Worm (Caenorhabditis elegans) whole organism, dauer: ENCODE measurements around the gene zim-3.

Experiments
- unc-62 ChIP-seq: sonication (generic microtip); optimal IDR thresholded peaks from 2 replicates; lab custom pipeline; 2017; ENCODE audit warnings: missing biosample characterization, missing genetic modification reagents, missing genetic modification characterization

Gene zim-3

DNA sequence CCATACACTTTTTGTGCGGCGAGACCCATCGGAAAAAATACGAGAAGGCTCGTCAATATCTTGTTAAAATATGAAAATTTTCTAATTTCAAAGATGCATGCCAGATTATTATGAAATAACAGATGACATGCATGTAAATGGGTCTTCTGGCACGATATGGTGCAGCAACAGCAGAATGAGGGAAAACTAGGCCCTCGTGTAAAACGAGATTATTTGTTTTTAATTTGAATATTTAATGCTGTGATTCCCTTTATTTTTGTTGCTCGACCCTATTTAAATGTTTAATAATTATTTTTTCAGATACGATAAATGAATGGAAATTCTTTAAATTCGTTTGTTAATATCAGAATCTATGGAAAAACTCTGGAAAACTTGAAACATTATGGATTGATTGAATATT, 3.1 kb downstream of the zim-3 start, which contains the start of gene him-8:
TSS of gene him-8 (plus strand) at position 301 of the 400 bp plus-strand sequence.
- TF ChIP-seq unc-62, result no peak

ce11 chrIV:10564613-10565012, 6.1 kb downstream of the zim-3 start:
- no peak for TF ChIP-seq unc-62

DNA sequence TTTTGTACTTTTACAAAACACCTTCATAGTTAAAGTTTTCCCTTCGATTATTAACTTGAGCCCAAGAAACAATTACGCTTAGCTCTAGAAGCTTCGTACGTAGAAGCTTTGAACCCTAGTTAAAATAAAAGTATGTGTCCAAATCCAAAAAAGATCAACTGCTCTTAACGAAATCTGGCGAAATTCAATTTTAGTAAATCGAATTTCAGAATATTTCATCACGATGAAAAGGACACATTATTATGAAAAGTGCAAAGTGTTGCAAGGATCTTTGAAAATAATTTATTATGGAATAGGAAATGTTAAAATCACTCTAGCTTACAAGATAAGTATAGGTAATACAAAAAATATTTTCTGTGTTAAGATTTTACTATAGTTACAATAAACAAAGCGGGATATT, 6.8 kb downstream of the zim-3 start:
- TF ChIP-seq unc-62, result no peak

DNA sequence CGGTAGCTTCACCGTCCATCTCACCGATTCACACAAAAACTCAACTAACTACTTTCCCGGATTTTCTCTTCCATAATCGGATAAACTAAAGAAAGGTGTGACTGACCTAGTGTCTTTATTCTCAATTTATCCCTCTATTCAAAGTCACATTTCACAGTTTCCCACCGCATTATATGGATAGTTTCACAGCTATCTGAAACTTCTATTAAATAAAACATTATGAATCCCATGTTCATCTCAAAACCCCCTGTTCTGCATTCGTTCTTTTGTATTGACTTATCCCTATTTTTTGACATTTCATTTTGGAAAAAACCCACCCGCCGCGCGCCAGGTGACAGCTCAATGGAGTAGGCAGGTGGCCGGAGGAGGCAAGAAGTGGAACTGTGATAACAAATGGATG, 9.3 kb downstream of the zim-3 start:
- no peak for TF ChIP-seq unc-62

- TF ChIP-seq unc-62, result no peak
Observed at ce11 chrIV:10570065-10570464, 11.6 kb downstream of the zim-3 start.

DNA sequence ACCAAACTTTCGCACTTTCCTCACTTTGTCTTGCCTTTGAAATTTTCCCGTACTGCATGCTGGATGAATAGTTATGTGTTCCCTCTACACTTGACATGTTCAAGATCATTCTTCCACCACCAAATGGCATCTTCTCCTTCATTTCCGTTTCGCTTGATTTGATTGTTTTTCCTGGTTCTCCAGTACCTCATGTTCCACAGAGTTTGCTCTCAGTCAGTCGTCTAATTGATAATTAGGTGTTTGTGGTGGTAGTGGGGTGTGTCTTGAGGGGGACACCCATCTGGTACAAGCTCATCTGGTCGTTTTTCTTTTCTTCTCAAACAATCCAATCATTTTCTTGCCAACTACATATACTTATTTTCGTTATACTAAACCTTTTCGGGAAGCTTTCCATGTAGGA, 12.5 kb downstream of the zim-3 start:
- no peak for TF ChIP-seq unc-62

ce11 chrIV:10573471-10573870, 15.0 kb downstream of the zim-3 start:
- TF ChIP-seq unc-62, result no peak

- TF ChIP-seq unc-62, result no peak
Observed at ce11 chrIV:10574471-10574870, 16.0 kb downstream of the zim-3 start.

DNA sequence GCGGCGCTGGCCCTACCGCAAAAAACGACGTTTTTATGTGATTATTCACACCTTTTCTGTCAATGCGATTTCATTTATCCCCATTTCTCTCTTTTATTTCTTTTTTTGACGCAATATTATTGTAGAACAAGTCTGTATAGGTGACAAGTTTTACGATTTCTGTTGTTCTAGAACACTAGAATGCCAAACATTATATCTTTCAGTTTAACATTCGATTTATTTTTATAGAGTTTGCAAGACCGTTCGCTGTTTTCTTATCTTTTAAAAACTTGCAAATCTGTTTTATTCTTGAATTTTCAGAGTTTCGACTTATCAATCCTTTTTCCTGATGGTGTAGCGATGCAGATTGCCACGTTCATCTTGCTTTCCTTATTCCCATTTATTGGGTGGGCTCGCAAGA, 17.5 kb downstream of the zim-3 start, which contains the start of gene efn-2:
TSS of gene efn-2 (plus strand) at position 301 of the 400 bp plus-strand sequence.
- TF ChIP-seq unc-62, result no peak

DNA sequence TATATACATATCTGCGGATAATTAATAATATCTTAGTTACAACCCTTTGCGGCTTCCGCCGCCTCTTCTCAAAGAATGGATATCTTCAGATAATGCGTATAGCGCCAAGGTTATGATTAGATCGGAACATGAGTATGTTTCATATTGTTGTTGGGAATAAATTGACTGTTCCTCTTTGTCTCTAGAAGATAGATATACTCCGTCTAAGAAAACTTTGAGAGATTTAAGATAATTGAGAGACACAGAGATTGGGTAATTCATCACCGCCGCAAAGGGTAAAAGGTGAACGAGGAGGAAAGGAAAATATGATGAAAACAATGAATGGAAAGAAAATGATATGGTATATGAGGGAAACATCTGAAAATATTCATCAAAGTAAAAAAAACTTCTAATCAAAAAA, 18.1 kb downstream of the zim-3 start:
- TF ChIP-seq unc-62, result no peak

- TF ChIP-seq unc-62, result no peak
Observed at ce11 chrIV:10577600-10577999, 19.1 kb downstream of the zim-3 start.

- TF ChIP-seq unc-62, result no peak
Observed at ce11 chrIV:10578367-10578766, 19.9 kb downstream of the zim-3 start, which contains the start of gene lgc-43. Gene lgc-43 (plus strand): TSS chrIV:10578667.

- no peak for TF ChIP-seq unc-62
Observed at ce11 chrIV:10584237-10584636, 25.7 kb downstream of the zim-3 start, which contains the start of gene oac-8. Gene oac-8 (plus strand): TSS chrIV:10584537.

ce11 chrIV:10589072-10589471, 30.6 kb downstream of the zim-3 start, which contains the start of gene C43F9.4:
Gene C43F9.4 (minus strand): TSS chrIV:10589172.
- no peak for TF ChIP-seq unc-62

ce11 chrIV:10590649-10591048, 32.1 kb downstream of the zim-3 start, which contains the start of the genes C43F9.5 and nkb-2:
Gene C43F9.5 (minus strand): TSS chrIV:10590749.
Gene nkb-2 (plus strand): TSS chrIV:10590925.
- no peak for TF ChIP-seq unc-62

DNA sequence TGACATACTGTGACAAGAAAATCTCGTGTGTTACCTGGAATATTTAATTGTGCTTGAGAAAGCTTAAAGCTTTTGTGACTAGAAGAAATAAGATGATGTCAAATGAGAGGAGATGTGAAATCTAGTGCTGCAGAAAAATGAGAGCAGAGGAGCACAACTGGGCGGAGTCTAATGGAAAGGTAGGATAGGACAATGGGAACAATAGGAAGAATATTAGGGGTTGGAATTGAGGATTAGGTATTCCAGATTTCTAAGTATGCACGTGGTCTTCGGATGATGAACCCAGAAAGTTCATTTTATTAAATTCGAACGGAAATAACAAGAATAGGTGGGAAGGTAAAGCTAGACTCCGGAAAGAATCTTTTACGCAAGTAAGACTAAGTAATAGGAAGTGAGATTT, 35.1 kb downstream of the zim-3 start, which contains the start of gene C43F9.7:
TSS of gene C43F9.7 (minus strand) at position 101 of the 400 bp plus-strand sequence.
- TF ChIP-seq unc-62, result no peak

DNA sequence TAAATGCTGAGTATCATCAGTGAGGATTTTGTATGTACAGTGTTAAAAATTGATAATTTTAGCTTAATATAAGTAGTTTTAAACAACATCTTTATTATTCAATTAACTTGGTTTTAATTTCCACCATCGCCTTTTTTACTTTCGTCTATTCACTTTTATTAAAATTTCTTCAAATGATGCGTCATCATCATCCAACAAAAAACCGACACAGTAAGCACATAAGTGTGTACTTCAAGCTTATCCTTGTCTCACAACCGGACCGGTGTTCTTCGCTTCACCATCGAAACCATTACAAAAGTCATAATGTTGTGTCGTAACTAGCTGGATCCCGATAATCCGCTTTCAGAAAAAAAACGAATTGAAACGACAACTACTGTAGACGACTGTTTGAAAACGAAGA, 38.0 kb downstream of the zim-3 start, which contains the start of gene C43F9.11:
TSS of gene C43F9.11 (plus strand) at position 301 of the 400 bp plus-strand sequence.
- TF ChIP-seq unc-62, result no peak

ce11 chrIV:10599983-10600382, 41.5 kb downstream of the zim-3 start, which contains the start of gene R09H10.1:
Gene R09H10.1 (plus strand): TSS chrIV:10600283.
- no peak for TF ChIP-seq unc-62

DNA sequence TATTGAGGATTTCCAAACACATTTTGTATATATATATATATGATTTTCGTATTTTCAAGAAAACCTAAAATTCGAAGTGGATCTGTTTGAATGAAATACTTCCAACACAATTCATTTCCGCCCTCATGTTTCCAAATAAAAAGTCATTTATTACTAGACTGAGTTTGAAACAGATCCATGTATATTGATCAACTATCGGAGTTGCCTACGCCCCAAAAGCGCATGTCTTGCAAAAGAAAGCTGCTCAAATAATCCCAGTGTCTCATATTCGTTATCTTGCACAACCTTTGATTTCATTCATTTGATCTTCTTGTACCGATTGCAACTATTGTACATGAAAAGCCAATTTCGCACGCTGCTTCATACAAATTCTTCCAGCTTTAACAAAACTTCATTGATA, 44.1 kb downstream of the zim-3 start, which contains the start of gene R09H10.2:
TSS of gene R09H10.2 (plus strand) at position 301 of the 400 bp plus-strand sequence.
- TF ChIP-seq unc-62, result no peak
